Worm (Caenorhabditis elegans): Measurements from ENCODE around the gene nspe-7.

- TF ChIP-seq F10E7.11 (tag; optimal IDR thresholded peaks at IDR 0.05) = no peak
- TF ChIP-seq bed-1 (GFP tag; IDR thresholded peaks at IDR 0.05) = no peak
- TF ChIP-seq rpc-1 (optimal IDR thresholded peaks at IDR 0.05) = no peak
- TF ChIP-seq rpc-1 (tag; optimal IDR thresholded peaks at IDR 0.05) = no peak
- TF ChIP-seq ceh-79 (tag; optimal IDR thresholded peaks at IDR 0.05) = no peak
- TF ChIP-seq nfya-1 (tag; optimal IDR thresholded peaks at IDR 0.05; ENCODE audit: borderline replicate concordance, insufficient read depth) = no peak
- no peak for TF ChIP-seq hlh-12 (tag; optimal IDR thresholded peaks at IDR 0.05)
- TF ChIP-seq lin-35 (GFP tag; optimal IDR thresholded peaks at IDR 0.05) = no peak
- TF ChIP-seq ztf-25 (GFP tag; IDR thresholded peaks at IDR 0.05) = no peak
- TF ChIP-seq attf-3 (GFP tag; conservative IDR thresholded peaks at IDR 0.05) = no peak
- no peak for TF ChIP-seq ama-1 (optimal IDR thresholded peaks at IDR 0.05)
- no peak for TF ChIP-seq ama-1 (GFP tag; optimal IDR thresholded peaks at IDR 0.05)
- TF ChIP-seq dox-1 (GFP tag; IDR thresholded peaks at IDR 0.05) = no peak
- no peak for TF ChIP-seq B0035.1 (tag; optimal IDR thresholded peaks at IDR 0.05)
These were observed 46.0 kb upstream of the nspe-7 start, which contains the start of gene clec-4 for ce11 chrII:12580952-12581351.
